Worm (Caenorhabditis elegans): ENCODE results near the gene luc-7L3.

ce11 chrII:65484-65883 lies 32.3 kb downstream of the luc-7L3 start:
- TF ChIP-seq fkh-10 (GFP tag; optimal IDR thresholded peaks at IDR 0.05) (no peak), pha-4 (tag; optimal IDR thresholded peaks at IDR 0.05) (no peak), fax-1 (tag; optimal IDR thresholded peaks at IDR 0.05) (no peak), C38D4.7 (GFP tag; optimal IDR thresholded peaks at IDR 0.05) (no peak)

Data from whole organism, late embryonic.